Worm (Caenorhabditis elegans): Measurements from ENCODE around the gene sri-51.

DNA sequence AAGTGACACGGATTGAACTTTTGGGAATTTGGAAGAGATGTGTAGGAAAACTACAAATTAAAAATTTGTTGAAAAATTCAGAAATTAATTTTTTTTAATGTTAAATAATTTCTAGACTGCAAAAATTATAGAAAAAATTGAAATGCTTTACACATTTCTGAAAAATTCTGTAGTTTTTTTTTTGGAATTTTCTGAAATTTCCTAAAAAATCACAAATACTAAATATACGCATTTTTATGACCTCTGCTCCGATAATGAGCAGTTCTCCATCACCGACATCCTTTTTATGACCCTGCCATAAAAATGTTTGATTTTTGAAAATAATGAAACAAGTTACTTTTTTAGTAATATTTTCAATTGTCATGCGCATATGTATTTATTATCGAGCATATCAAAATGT, 45.9 kb upstream of the sri-51 start:
- TF ChIP-seq ztf-29 (GFP tag; IDR thresholded peaks at IDR 0.05), result no peak
- no peak for TF ChIP-seq med-1 (GFP tag; optimal IDR thresholded peaks at IDR 0.05; ENCODE audit: insufficient read depth)
- TF ChIP-seq cog-1 (tag; optimal IDR thresholded peaks at IDR 0.05), result no peak
- TF ChIP-seq klf-2 (GFP tag; conservative IDR thresholded peaks at IDR 0.05), result no peak
- TF ChIP-seq ztf-23 (GFP tag; IDR thresholded peaks at IDR 0.05), result no peak
- TF ChIP-seq tab-1 (GFP tag; IDR thresholded peaks at IDR 0.05), result no peak
- TF ChIP-seq ref-1 (GFP tag; conservative IDR thresholded peaks at IDR 0.05), result no peak
- TF ChIP-seq flt-1 (GFP tag; IDR thresholded peaks at IDR 0.05), result no peak
- TF ChIP-seq T22C8.4 (GFP tag; IDR thresholded peaks at IDR 0.05), result no peak

Data from whole organism, midembryonic.